Fruit fly (Drosophila melanogaster): ENCODE data around the gene btsz.

dm6 chr3R:14756040-14756439 is 119.2 kb downstream of the btsz start:
- TF ChIP-seq CG14965 (GFP tag; optimal IDR thresholded peaks at IDR 0.05; ENCODE audit: borderline replicate concordance) (no peak), CG15601 (tag; optimal IDR thresholded peaks at IDR 0.05) (no peak), CG2120 (GFP tag; optimal IDR thresholded peaks at IDR 0.05) (no peak)
